Fruit fly (Drosophila melanogaster): ENCODE measurements around the gene Jon25Bi.
A peak's percentile ranks its signal among the peaks of the same experiment; 100 is the strongest.

dm6 chr2L:4973731-4974415, 18.9 kb upstream of the Jon25Bi start, which contains the start of gene mRpL28:
- TF ChIP-seq CG14711 (tag; optimal IDR thresholded peaks at IDR 0.05) (peak; percentile 94), kay (GFP tag; ENCODE audit: borderline replicate concordance) (no peak), Crg-1 (GFP tag; optimal IDR thresholded peaks at IDR 0.05) (no peak), cic (GFP tag; optimal IDR thresholded peaks at IDR 0.05) (no peak), ovo (GFP tag; optimal IDR thresholded peaks at IDR 0.05) (no peak), bab1 (GFP tag; optimal IDR thresholded peaks at IDR 0.05) (peak; percentile 65)
